Worm (Caenorhabditis elegans) whole organism, L1 larva: ENCODE results near the gene dhrs-4.

Experiments used
- C16A3.4 ChIP-seq: fragments of 150-350 bp; optimal IDR thresholded peaks from 2 replicates; lab custom pipeline; 2014; ENCODE audit warnings: missing biosample characterization, missing genetic modification characterization
- Y116A8C.19 ChIP-seq: sonication (generic microtip); optimal IDR thresholded peaks from 2 replicates; lab custom pipeline; 2016; ENCODE audit warnings: missing compliant biosample characterization, missing genetic modification characterization, borderline replicate concordance
- aha-1 ChIP-seq: fragments of 150-350 bp; optimal IDR thresholded peaks from 2 replicates; lab custom pipeline; 2014; ENCODE audit warnings: missing biosample characterization, missing genetic modification characterization
- alr-1 ChIP-seq: fragments of 200-800 bp; sonication (Bioruptor generic); optimal IDR thresholded peaks from 2 replicates; lab custom pipeline; 2018; ENCODE audit warnings: borderline replicate concordance, mild to moderate bottlenecking, missing genetic modification characterization, missing compliant biosample characterization
- aly-2 ChIP-seq: fragments of 150-350 bp; optimal IDR thresholded peaks from 2 replicates; lab custom pipeline; 2014; ENCODE audit warnings: missing biosample characterization, missing genetic modification characterization
- blmp-1 ChIP-seq: fragments of 150-350 bp; optimal IDR thresholded peaks from 2 replicates; lab custom pipeline; 2014; ENCODE audit warnings: missing biosample characterization, missing genetic modification characterization
- ceh-8 ChIP-seq: fragments of 200-800 bp; sonication (Bioruptor generic); optimal IDR thresholded peaks from 2 replicates; lab custom pipeline; 2018; ENCODE audit warnings: mild to moderate bottlenecking, missing genetic modification characterization, moderate library complexity, missing compliant biosample characterization
- ceh-82 ChIP-seq, 3 experiments: fragments of 150-350 bp in 1 of 3; sonication (generic microtip) in 2 of 3; optimal IDR thresholded peaks; 2 replicates each; lab custom pipeline; 2014 to 2017; ENCODE audit warnings: missing biosample characterization in 3 of 3, missing genetic modification characterization in 3 of 3
- dpl-1 ChIP-seq, 3 experiments: fragments of 150-350 bp in 2 of 3; sonication (generic microtip) in 1 of 3; optimal IDR thresholded peaks; 2 replicates each; lab custom pipeline; 2014 to 2017; ENCODE audit warnings: missing biosample characterization in 3 of 3, missing genetic modification characterization in 3 of 3, missing genetic modification reagents in 3 of 3
- dsc-1 ChIP-seq: sonication (generic microtip); optimal IDR thresholded peaks from 2 replicates; lab custom pipeline; 2016; ENCODE audit warnings: mild to moderate bottlenecking, missing genetic modification characterization, missing compliant biosample characterization
- efl-1 ChIP-seq, 4 experiments: fragments of 150-350 bp; optimal IDR thresholded peaks in 3 of 4; peaks in 1 of 4; 1 replicate in 1 of 4; 2 replicates in 3 of 4; lab custom pipeline; 2014; ENCODE audit warnings: missing biosample characterization in 2 of 4, missing genetic modification characterization in 2 of 4, missing genetic modification reagents in 2 of 4
- egl-13 ChIP-seq: sonication (generic microtip); optimal IDR thresholded peaks from 2 replicates; lab custom pipeline; 2016; ENCODE audit warnings: missing genotype, missing genetic modification reagents, missing genetic modification characterization, missing compliant biosample characterization
- elt-2 ChIP-seq: sonication (generic microtip); optimal IDR thresholded peaks from 2 replicates; lab custom pipeline; 2016; ENCODE audit warnings: missing genetic modification characterization, mild to moderate bottlenecking, inconsistent platforms, missing compliant biosample characterization, missing genetic modification reagents
- ets-5 ChIP-seq: fragments of 200-800 bp; sonication (Bioruptor generic); IDR thresholded peaks from 2 replicates; pipeline ENCODE4 v1.3.6; 2022; ENCODE audit warnings: missing genetic modification characterization, missing compliant biosample characterization
- fkh-10 ChIP-seq: sonication (generic microtip); optimal IDR thresholded peaks from 2 replicates; lab custom pipeline; 2017; ENCODE audit warnings: missing biosample characterization, missing genetic modification reagents, missing genetic modification characterization
- fkh-8 ChIP-seq: sonication (generic microtip); optimal IDR thresholded peaks from 2 replicates; lab custom pipeline; 2016; ENCODE audit warnings: mild to moderate bottlenecking, missing genetic modification characterization, missing compliant biosample characterization
- fos-1 ChIP-seq: fragments of 150-350 bp; optimal IDR thresholded peaks from 2 replicates; lab custom pipeline; 2014; ENCODE audit warnings: missing biosample characterization, missing genetic modification characterization
- grh-1 ChIP-seq: fragments of 200-800 bp; sonication (Bioruptor generic); IDR thresholded peaks from 2 replicates; pipeline ENCODE4 v1.3.6; 2022; ENCODE audit warnings: missing genetic modification reagents, missing genetic modification characterization, missing compliant biosample characterization
- hlh-17 ChIP-seq: fragments of 200-800 bp; sonication (Bioruptor generic); optimal IDR thresholded peaks from 2 replicates; lab custom pipeline; 2018; ENCODE audit warnings: missing genetic modification characterization, mild to moderate bottlenecking, missing compliant biosample characterization, moderate library complexity, borderline replicate concordance
- hlh-4 ChIP-seq: sonication (generic microtip); optimal IDR thresholded peaks from 2 replicates; lab custom pipeline; 2016; ENCODE audit warnings: mild to moderate bottlenecking, missing genetic modification characterization, missing compliant biosample characterization
- hpl-2 ChIP-seq: fragments of 150-350 bp; optimal IDR thresholded peaks from 2 replicates; lab custom pipeline; 2014; ENCODE audit warnings: missing biosample characterization, missing genetic modification reagents, missing genetic modification characterization
- irx-1 ChIP-seq: sonication (generic microtip); optimal IDR thresholded peaks from 2 replicates; lab custom pipeline; 2016; ENCODE audit warnings: missing genetic modification characterization, missing compliant biosample characterization
- jun-1 ChIP-seq: fragments of 150-350 bp; optimal IDR thresholded peaks from 2 replicates; lab custom pipeline; 2014; ENCODE audit warnings: missing biosample characterization, missing genetic modification reagents, missing genetic modification characterization
- lin-14 ChIP-seq: fragments of 200-800 bp; sonication (Bioruptor generic); optimal IDR thresholded peaks from 2 replicates; lab custom pipeline; 2018; ENCODE audit warnings: mild to moderate bottlenecking, missing genetic modification characterization, moderate library complexity, missing compliant biosample characterization
- lin-39 ChIP-seq: fragments of 150-350 bp; optimal IDR thresholded peaks from 2 replicates; lab custom pipeline; 2014; ENCODE audit warnings: missing biosample characterization, missing genetic modification reagents, missing genetic modification characterization
- lir-3 ChIP-seq: sonication (generic microtip); optimal IDR thresholded peaks from 2 replicates; lab custom pipeline; 2016; ENCODE audit warnings: mild to moderate bottlenecking, missing genetic modification characterization, moderate library complexity, missing compliant biosample characterization; ENCODE audit not compliant: poor library complexity
- lsy-2 ChIP-seq, 2 experiments: fragments of 150-350 bp; optimal IDR thresholded peaks; 2 replicates each; lab custom pipeline; 2014; ENCODE audit warnings: missing biosample characterization in 2 of 2, missing genetic modification characterization in 2 of 2
- mab-9 ChIP-seq: fragments of 200-800 bp; sonication (Bioruptor generic); IDR thresholded peaks from 2 replicates; pipeline ENCODE4 v1.3.6; 2022; ENCODE audit warnings: missing genetic modification reagents, missing genetic modification characterization, missing compliant biosample characterization
- nhr-11 ChIP-seq: fragments of 150-350 bp; optimal IDR thresholded peaks from 2 replicates; lab custom pipeline; 2014; ENCODE audit warnings: missing biosample characterization, missing genetic modification characterization
- nhr-12 ChIP-seq: sonication (generic microtip); optimal IDR thresholded peaks from 2 replicates; lab custom pipeline; 2017; ENCODE audit warnings: missing biosample characterization, missing genetic modification characterization
- nhr-19 ChIP-seq: fragments of 200-800 bp; sonication (Bioruptor generic); conservative IDR thresholded peaks from 2 replicates; pipeline ENCODE4 v1.3.6; 2022; ENCODE audit warnings: missing genetic modification characterization, missing compliant biosample characterization
- nhr-47 ChIP-seq: sonication (generic microtip); optimal IDR thresholded peaks from 2 replicates; lab custom pipeline; 2016; ENCODE audit warnings: mild to moderate bottlenecking, missing genetic modification characterization, moderate library complexity, missing compliant biosample characterization
- nhr-71 ChIP-seq: sonication (generic microtip); optimal IDR thresholded peaks from 2 replicates; lab custom pipeline; 2016; ENCODE audit warnings: mild to moderate bottlenecking, missing genetic modification characterization, moderate library complexity, missing compliant biosample characterization
- nhr-85 ChIP-seq: sonication (generic microtip); peaks from one replicate; lab custom pipeline; 2016; ENCODE audit warnings: missing genetic modification characterization, inconsistent platforms, missing compliant biosample characterization
- nhr-90 ChIP-seq: sonication (generic microtip); optimal IDR thresholded peaks from 2 replicates; lab custom pipeline; 2016; ENCODE audit warnings: mild to moderate bottlenecking, missing genetic modification characterization, missing compliant biosample characterization; ENCODE audit not compliant: poor library complexity
- pag-3 ChIP-seq: sonication (generic microtip); optimal IDR thresholded peaks from 2 replicates; lab custom pipeline; 2017; ENCODE audit warnings: missing genetic modification characterization, mild to moderate bottlenecking, missing compliant biosample characterization, antibody characterized with exemption, borderline replicate concordance; ENCODE audit not compliant: insufficient read depth
- pqm-1 ChIP-seq: sonication (generic microtip); optimal IDR thresholded peaks from 3 replicates; lab custom pipeline; 2017; ENCODE audit warnings: missing biosample characterization, missing genetic modification characterization
- rnt-1 ChIP-seq: sonication (generic microtip); optimal IDR thresholded peaks from 2 replicates; lab custom pipeline; 2016; ENCODE audit warnings: mild to moderate bottlenecking, missing genetic modification characterization, moderate library complexity, missing compliant biosample characterization
- skn-1 ChIP-seq: fragments of 150-350 bp; optimal IDR thresholded peaks from 2 replicates; lab custom pipeline; 2014; ENCODE audit warnings: missing biosample characterization, missing genetic modification characterization
- snu-23 ChIP-seq: sonication (generic microtip); optimal IDR thresholded peaks from 2 replicates; lab custom pipeline; 2016; ENCODE audit warnings: missing genetic modification characterization, missing compliant biosample characterization
- sup-37 ChIP-seq: fragments of 200-800 bp; sonication (Bioruptor generic); optimal IDR thresholded peaks from 2 replicates; lab custom pipeline; 2018; ENCODE audit warnings: mild to moderate bottlenecking, missing genetic modification characterization, missing compliant biosample characterization
- swsn-7 ChIP-seq: sonication (generic microtip); optimal IDR thresholded peaks from 2 replicates; lab custom pipeline; 2016; ENCODE audit warnings: missing genetic modification characterization, missing compliant biosample characterization
- tbx-2 ChIP-seq: sonication (generic microtip); optimal IDR thresholded peaks from 2 replicates; lab custom pipeline; 2016; ENCODE audit warnings: missing genetic modification characterization, missing compliant biosample characterization
- tlp-1 ChIP-seq: fragments of 150-350 bp; optimal IDR thresholded peaks from 2 replicates; lab custom pipeline; 2014; ENCODE audit warnings: missing biosample characterization, missing genetic modification characterization
- unc-130 ChIP-seq: fragments of 150-350 bp; optimal IDR thresholded peaks from 2 replicates; lab custom pipeline; 2017; ENCODE audit warnings: missing biosample characterization, missing genetic modification characterization, inconsistent platforms
- unc-30 ChIP-seq: sonication (generic microtip); optimal IDR thresholded peaks from 2 replicates; lab custom pipeline; 2017; ENCODE audit warnings: missing biosample characterization, missing genetic modification characterization
- unc-62 ChIP-seq: fragments of 150-350 bp; optimal IDR thresholded peaks from 2 replicates; lab custom pipeline; 2014; ENCODE audit warnings: missing biosample characterization, missing genetic modification reagents, missing genetic modification characterization
- unc-86 ChIP-seq: sonication (generic microtip); optimal IDR thresholded peaks from 2 replicates; lab custom pipeline; 2016; ENCODE audit warnings: missing genetic modification characterization, missing compliant biosample characterization
- vab-15 ChIP-seq: sonication (generic microtip); optimal IDR thresholded peaks from 2 replicates; lab custom pipeline; 2017; ENCODE audit warnings: missing genotype, mild to moderate bottlenecking, missing genetic modification characterization, missing compliant biosample characterization
- zip-4 ChIP-seq: fragments of 200-800 bp; sonication (Bioruptor generic); optimal IDR thresholded peaks from 2 replicates; lab custom pipeline; 2018; ENCODE audit warnings: mild to moderate bottlenecking, missing genetic modification characterization, moderate library complexity, missing compliant biosample characterization
- ztf-11 ChIP-seq, 2 experiments: sonication (generic microtip); optimal IDR thresholded peaks; 2 replicates each; lab custom pipeline; 2016 to 2017; ENCODE audit warnings: missing genetic modification characterization in 2 of 2, missing biosample characterization in 1 of 2, missing compliant biosample characterization in 1 of 2
- ztf-4 ChIP-seq: fragments of 150-350 bp; optimal IDR thresholded peaks from 2 replicates; lab custom pipeline; 2014; ENCODE audit warnings: missing biosample characterization, missing genetic modification characterization

dhrs-4 gene

ce11 chrV:12952287-12952686, 29.9 kb downstream of the dhrs-4 start, which contains the start of gene pqn-68:
Gene pqn-68 (plus strand): TSS chrV:12952636.
- TF ChIP-seq lsy-2 (tag; optimal IDR thresholded peaks at IDR 0.05; lab: Kevin White, UChicago): peak; percentile 26 to 56
- no peak for TF ChIP-seq fkh-10 (GFP tag; lab: Kevin White, UChicago)
- no peak for TF ChIP-seq alr-1 (tag; lab: Kevin White, UChicago)
- TF ChIP-seq Y116A8C.19 (tag; lab: Kevin White, UChicago): no peak
- TF ChIP-seq nhr-47 (tag; lab: Kevin White, UChicago): peak; percentile 15
- TF ChIP-seq snu-23 (GFP tag; lab: Kevin White, UChicago): peak; percentile 43
- no peak for TF ChIP-seq vab-15 (tag; lab: Kevin White, UChicago)
- no peak for TF ChIP-seq grh-1 (GFP tag; lab: Robert Waterston, UW)
- no peak for TF ChIP-seq hlh-17 (GFP tag; lab: Kevin White, UChicago)
- TF ChIP-seq nhr-90 (tag; lab: Kevin White, UChicago): no peak
- TF ChIP-seq nhr-19: no peak
- no peak for TF ChIP-seq lin-39
- TF ChIP-seq nhr-85 (tag; lab: Kevin White, UChicago): no peak
- peak; percentile 30 to 41 for TF ChIP-seq efl-1 (optimal IDR thresholded peaks at IDR 0.05; lab: Kevin White, UChicago)
- peak in 1 of 2 experiments; percentile 18 for TF ChIP-seq efl-1 (GFP tag; optimal IDR thresholded peaks at IDR 0.05 in 1 of 2; lab: Kevin White, UChicago)
- TF ChIP-seq hpl-2 (GFP tag; lab: Kevin White, UChicago): no peak
- no peak for TF ChIP-seq dsc-1 (tag; lab: Kevin White, UChicago)
- TF ChIP-seq unc-86: no peak
- TF ChIP-seq unc-130: no peak
- TF ChIP-seq unc-30 (tag; lab: Kevin White, UChicago): no peak
- no peak for TF ChIP-seq fos-1 (tag; lab: Kevin White, UChicago)
- TF ChIP-seq swsn-7: peak; percentile 1
- TF ChIP-seq pqm-1 (tag; lab: Kevin White, UChicago): no peak
- no peak for TF ChIP-seq tbx-2 (tag; lab: Kevin White, UChicago)
- no peak for TF ChIP-seq fkh-8
- no peak for TF ChIP-seq irx-1 (tag; lab: Kevin White, UChicago)
- TF ChIP-seq nhr-71 (tag; lab: Kevin White, UChicago): peak; percentile 30
- TF ChIP-seq egl-13 (tag; lab: Kevin White, UChicago): no peak
- TF ChIP-seq elt-2 (tag; lab: Kevin White, UChicago): no peak
- TF ChIP-seq ztf-4 (tag; lab: Kevin White, UChicago): no peak
- no peak for TF ChIP-seq tlp-1 (tag; lab: Kevin White, UChicago)
- TF ChIP-seq ceh-82 (tag; optimal IDR thresholded peaks at IDR 0.05; lab: Kevin White, UChicago): peak in 1 of 3 experiments; percentile 12
- no peak for TF ChIP-seq nhr-12 (tag; lab: Kevin White, UChicago)
- TF ChIP-seq sup-37 (GFP tag; lab: Kevin White, UChicago): no peak
- no peak for TF ChIP-seq jun-1 (tag; lab: Kevin White, UChicago)
- peak in 2 of 3 experiments; percentile 24 to 66 for TF ChIP-seq dpl-1 (GFP tag; optimal IDR thresholded peaks at IDR 0.05; lab: Kevin White, UChicago)
- TF ChIP-seq mab-9 (GFP tag; lab: Robert Waterston, UW): no peak
- TF ChIP-seq blmp-1 (tag; lab: Kevin White, UChicago): peak; percentile 28
- no peak for TF ChIP-seq pag-3 (tag; lab: Kevin White, UChicago)
- no peak for TF ChIP-seq hlh-4 (tag; lab: Kevin White, UChicago)
- TF ChIP-seq ets-5: no peak
- no peak for TF ChIP-seq unc-62 (GFP tag; lab: Kevin White, UChicago)
- no peak for TF ChIP-seq nhr-11 (tag; lab: Kevin White, UChicago)
- TF ChIP-seq lir-3: no peak
- no peak for TF ChIP-seq aha-1 (tag; lab: Kevin White, UChicago)
- no peak for TF ChIP-seq ceh-8
- TF ChIP-seq lin-14: peak; percentile 32
- TF ChIP-seq C16A3.4 (tag; lab: Kevin White, UChicago): peak; percentile 2
- TF ChIP-seq ztf-11 (tag; optimal IDR thresholded peaks at IDR 0.05; lab: Kevin White, UChicago): no peak
- no peak for TF ChIP-seq skn-1
- no peak for TF ChIP-seq zip-4 (GFP tag; lab: Kevin White, UChicago)
- peak; percentile 49 for TF ChIP-seq rnt-1 (tag; lab: Kevin White, UChicago)
- no peak for TF ChIP-seq aly-2 (tag; lab: Kevin White, UChicago)
